Worm (Caenorhabditis elegans): ENCODE measurements around the gene miz-1.

Gene miz-1

ce11 chrIV:10815950-10816349, 3.8 kb downstream of the miz-1 start:
- TF ChIP-seq nhr-25 (tag; optimal IDR thresholded peaks at IDR 0.05) (peak; percentile 57), lin-11 (tag; optimal IDR thresholded peaks at IDR 0.05) (no peak), blmp-1 (tag; optimal IDR thresholded peaks at IDR 0.05; ENCODE audit: insufficient read depth) (peak; percentile 84)

ce11 chrIV:10817030-10817429, 4.8 kb downstream of the miz-1 start:
- TF ChIP-seq fos-1 (tag; optimal IDR thresholded peaks at IDR 0.05) (peak; percentile 11), nhr-21 (tag; optimal IDR thresholded peaks at IDR 0.05) (peak; percentile 3), lin-11 (tag; optimal IDR thresholded peaks at IDR 0.05) (no peak), unc-39 (tag; optimal IDR thresholded peaks at IDR 0.05) (no peak), sem-4 (tag; optimal IDR thresholded peaks at IDR 0.05) (no peak), blmp-1 (tag; optimal IDR thresholded peaks at IDR 0.05; ENCODE audit: insufficient read depth) (peak; percentile 66), mdl-1 (tag; optimal IDR thresholded peaks at IDR 0.05) (peak in 1 of 2 experiments; percentile 12), nhr-6 (tag; optimal IDR thresholded peaks at IDR 0.05) (no peak), R02D3.7 (tag; optimal IDR thresholded peaks at IDR 0.05) (no peak), C34F6.9 (tag; optimal IDR thresholded peaks at IDR 0.05) (peak; percentile 14), ztf-1 (GFP tag; conservative IDR thresholded peaks at IDR 0.05) (no peak), peb-1 (tag; optimal IDR thresholded peaks at IDR 0.05) (peak; percentile 91), nhr-129 (tag; optimal IDR thresholded peaks at IDR 0.05) (peak; percentile 32), lsy-2 (tag; optimal IDR thresholded peaks at IDR 0.05) (no peak), unc-55 (GFP tag; optimal IDR thresholded peaks at IDR 0.05) (peak; percentile 10), aly-2 (tag; optimal IDR thresholded peaks at IDR 0.05) (no peak)

DNA sequence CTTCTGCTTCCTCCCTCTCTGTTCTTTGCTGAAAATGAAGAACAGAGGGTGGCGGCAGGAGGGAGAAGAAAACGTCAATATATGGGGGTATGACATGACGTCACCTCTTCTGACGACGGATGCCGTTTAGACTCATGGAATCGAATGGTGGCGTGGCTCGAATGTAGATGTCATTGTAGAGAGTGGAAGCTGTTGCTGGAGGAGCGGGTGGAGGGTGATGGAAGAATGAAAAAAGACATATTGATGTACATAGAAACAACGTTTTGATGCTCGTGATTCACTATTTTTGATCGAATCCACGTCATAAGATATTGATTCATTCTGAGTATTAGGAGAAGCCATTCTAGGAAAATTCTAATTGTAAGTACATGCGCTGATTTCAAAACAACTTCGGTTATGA, 6.8 kb downstream of the miz-1 start:
- TF ChIP-seq lin-11 (tag; optimal IDR thresholded peaks at IDR 0.05) (peak; percentile 16), unc-62 (GFP tag; optimal IDR thresholded peaks at IDR 0.05) (no peak), unc-55 (GFP tag; optimal IDR thresholded peaks at IDR 0.05) (peak; percentile 47), ceh-16 (tag; optimal IDR thresholded peaks at IDR 0.05) (no peak), mdl-1 (tag; optimal IDR thresholded peaks at IDR 0.05) (no peak), C34F6.9 (tag; optimal IDR thresholded peaks at IDR 0.05) (peak; percentile 47), zag-1 (tag; optimal IDR thresholded peaks at IDR 0.05) (peak; percentile 24), nhr-237 (tag; optimal IDR thresholded peaks at IDR 0.05) (no peak), dmd-4 (tag; optimal IDR thresholded peaks at IDR 0.05) (no peak), crh-2 (tag; optimal IDR thresholded peaks at IDR 0.05) (peak; percentile 14), gmeb-1 (tag; optimal IDR thresholded peaks at IDR 0.05) (no peak), nhr-12 (tag; optimal IDR thresholded peaks at IDR 0.05) (no peak), nhr-129 (tag; optimal IDR thresholded peaks at IDR 0.05) (peak; percentile 42), sma-3 (GFP tag; optimal IDR thresholded peaks at IDR 0.05) (no peak), elt-3 (tag; optimal IDR thresholded peaks at IDR 0.05) (no peak), ZK546.5 (tag; optimal IDR thresholded peaks at IDR 0.05) (no peak)

- TF ChIP-seq fos-1 (tag; optimal IDR thresholded peaks at IDR 0.05): peak; percentile 22
- no peak for TF ChIP-seq mab-5 (tag; optimal IDR thresholded peaks at IDR 0.05)
- no peak for TF ChIP-seq crh-2 (tag; optimal IDR thresholded peaks at IDR 0.05)
Measured at ce11 chrIV:10820114-10820513, 7.9 kb downstream of the miz-1 start.

DNA sequence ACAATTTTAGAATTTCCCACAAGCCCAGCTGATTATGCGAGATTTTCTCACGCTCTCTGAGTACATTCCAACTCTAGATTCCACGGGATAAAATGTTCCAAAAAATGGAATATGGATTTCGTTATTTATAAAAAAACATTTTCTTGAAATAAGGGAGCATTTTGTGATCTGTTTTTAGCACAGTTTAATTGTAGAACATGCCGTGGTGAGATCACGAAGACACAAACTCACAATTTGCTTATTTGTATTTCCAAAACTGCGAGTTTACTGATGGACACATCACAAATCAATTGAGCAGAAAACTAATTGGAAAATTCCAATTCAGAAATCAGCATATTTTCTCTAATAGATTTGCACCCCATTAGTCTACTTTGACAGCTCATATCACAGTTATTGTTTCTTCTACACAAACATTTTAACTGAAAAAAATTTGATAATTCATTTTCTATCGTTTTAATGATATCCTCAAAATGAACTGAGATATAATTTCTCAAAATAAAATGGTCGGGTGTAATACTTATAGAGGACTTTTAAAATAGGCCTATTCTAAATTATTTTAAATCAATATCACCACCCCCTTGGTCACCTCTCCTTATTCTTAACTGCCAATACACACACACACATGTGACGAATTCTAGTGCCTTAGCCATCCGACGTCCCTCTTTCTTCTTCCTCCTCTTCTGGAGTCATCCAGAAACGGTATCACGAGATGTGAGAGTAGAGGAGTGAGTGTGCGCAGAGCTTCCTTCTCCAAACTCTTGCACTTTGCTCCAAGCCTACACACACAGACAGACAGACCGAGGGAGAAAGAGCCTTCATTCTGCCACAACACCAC, 8.9 kb downstream of the miz-1 start:
- no peak for TF ChIP-seq mdl-1 (tag; optimal IDR thresholded peaks at IDR 0.05)
- TF ChIP-seq sem-4 (tag; optimal IDR thresholded peaks at IDR 0.05): no peak
- no peak for TF ChIP-seq ceh-16 (tag; optimal IDR thresholded peaks at IDR 0.05)
- no peak for TF ChIP-seq mbf-1 (tag; optimal IDR thresholded peaks at IDR 0.05)
- no peak for TF ChIP-seq F13H6.1 (tag; optimal IDR thresholded peaks at IDR 0.05)
- TF ChIP-seq elt-3 (tag; optimal IDR thresholded peaks at IDR 0.05): no peak
- TF ChIP-seq mab-5 (tag; optimal IDR thresholded peaks at IDR 0.05): no peak
- no peak for TF ChIP-seq gmeb-1 (tag; optimal IDR thresholded peaks at IDR 0.05)
- TF ChIP-seq elt-1 (tag; optimal IDR thresholded peaks at IDR 0.05): no peak
- TF ChIP-seq R02D3.7 (tag; optimal IDR thresholded peaks at IDR 0.05): no peak
- TF ChIP-seq ceh-82 (tag; optimal IDR thresholded peaks at IDR 0.05): no peak
- no peak for TF ChIP-seq dmd-4 (tag; optimal IDR thresholded peaks at IDR 0.05)
- TF ChIP-seq ztf-4 (tag; optimal IDR thresholded peaks at IDR 0.05): no peak
